Fruit fly (Drosophila melanogaster): ENCODE measurements around the gene CG6983.

dm6 chr3L:8451966-8452620 is 2.9 kb upstream of the CG6983 start:
- no peak for TF ChIP-seq CG8478 (optimal IDR thresholded peaks at IDR 0.05)
- TF ChIP-seq CTCF (optimal IDR thresholded peaks at IDR 0.05): no peak

Data from S2 (cell line).